Worm (Caenorhabditis elegans) whole organism, midembryonic: ENCODE data around the gene msp-36.

Experiments used
- T22C8.4 ChIP-seq: fragments of 200-800 bp; sonication (Bioruptor generic); IDR thresholded peaks from 2 replicates; pipeline ENCODE4 v1.3.6; 2022; ENCODE audit warnings: missing genetic modification characterization, missing compliant biosample characterization
- cog-1 ChIP-seq: sonication (generic microtip); optimal IDR thresholded peaks from 2 replicates; lab custom pipeline; 2016; ENCODE audit warnings: missing genetic modification characterization, missing compliant biosample characterization
- flt-1 ChIP-seq: fragments of 200-800 bp; sonication (Bioruptor generic); IDR thresholded peaks from 2 replicates; pipeline ENCODE4 v1.3.6; 2022; ENCODE audit warnings: missing genetic modification characterization, missing compliant biosample characterization
- ztf-23 ChIP-seq: fragments of 200-800 bp; sonication (Bioruptor generic); IDR thresholded peaks from 2 replicates; pipeline ENCODE4 v1.3.6; 2022; ENCODE audit warnings: missing genetic modification reagents, missing genetic modification characterization, missing compliant biosample characterization

ce11 chrIV:10140143-10140542 is 44.9 kb downstream of the msp-36 start, which contains the start of gene gst-3:
- TF ChIP-seq flt-1 = no peak
- TF ChIP-seq T22C8.4 = no peak
- no peak for TF ChIP-seq ztf-23 (GFP tag; lab: Robert Waterston, UW)
- no peak for TF ChIP-seq cog-1 (tag; lab: Kevin White, UChicago)
